Worm (Caenorhabditis elegans): ENCODE measurements around the gene T13C5.3.

- TF ChIP-seq pha-4 (tag; optimal IDR thresholded peaks at IDR 0.05) (no peak), elt-2 (tag; optimal IDR thresholded peaks at IDR 0.05) (no peak), hlh-8 (tag; optimal IDR thresholded peaks at IDR 0.05) (no peak)
These were observed 17.9 kb upstream of the T13C5.3 start, which contains the start of gene odd-2 for ce11 chrX:6160427-6160826.

All from whole organism, late embryonic.